Worm (Caenorhabditis elegans) whole organism, L4/young adult: ENCODE data around the gene scl-7.

Experiments
- W03F9.2 ChIP-seq: fragments of 150-350 bp; optimal IDR thresholded peaks from 2 replicates; lab custom pipeline; 2014; ENCODE audit warnings: missing biosample characterization, missing genetic modification characterization
- dao-5 ChIP-seq: sonication (generic microtip); optimal IDR thresholded peaks from 2 replicates; lab custom pipeline; 2016; ENCODE audit warnings: missing genotype, missing genetic modification characterization, moderate library complexity, missing compliant biosample characterization
- him-1 ChIP-seq: sonication (generic microtip); optimal IDR thresholded peaks from 2 replicates; lab custom pipeline; 2016; ENCODE audit warnings: missing genotype, missing genetic modification reagents, missing genetic modification characterization, missing compliant biosample characterization

ce11 chrIV:13090967-13091366 is 20.7 kb downstream of the scl-7 start, which contains the start of gene col-132:
- TF ChIP-seq him-1 (tag; lab: Kevin White, UChicago): no peak
- TF ChIP-seq W03F9.2 (tag; lab: Kevin White, UChicago): no peak
- TF ChIP-seq dao-5: no peak
